Worm (Caenorhabditis elegans): ENCODE data around the gene knl-1.
A peak's percentile ranks its signal among the peaks of the same experiment; 100 is the strongest.

knl-1 gene

ce11 chrIII:8250007-8250683 lies at the start of gene knl-1:
knl-1 (plus strand) TSS chrIII:8250632.
- no peak for TF ChIP-seq C06A6.2 (GFP tag; conservative IDR thresholded peaks at IDR 0.05)
- peak; percentile 46; the same call in 1 of the 2 replicates for TF ChIP-seq hmg-1.2 (GFP tag; IDR thresholded peaks at IDR 0.05)
- TF ChIP-seq B0261.1 (tag; optimal IDR thresholded peaks at IDR 0.05) = no peak
- no peak for TF ChIP-seq T07F8.4 (tag; optimal IDR thresholded peaks at IDR 0.05)
- 0 out of 2 replicates have a peak, but pooled peaks have one; percentile 49 for TF ChIP-seq egrh-3 (GFP tag; IDR thresholded peaks at IDR 0.05)
- no peak for TF ChIP-seq ccch-3 (GFP tag; optimal IDR thresholded peaks at IDR 0.05)
- peak; percentile 79 for TF ChIP-seq dpl-1 (GFP tag; optimal IDR thresholded peaks at IDR 0.05)
- no peak for TF ChIP-seq nhr-179 (tag; optimal IDR thresholded peaks at IDR 0.05)
- no peak for TF ChIP-seq lin-26 (GFP tag; IDR thresholded peaks at IDR 0.05)
- no peak for TF ChIP-seq snpc-1.1 (tag; optimal IDR thresholded peaks at IDR 0.05; ENCODE audit: insufficient read depth)
- TF ChIP-seq rec-8 (tag; optimal IDR thresholded peaks at IDR 0.05) = no peak
- TF ChIP-seq Y79H2A.3 (GFP tag; conservative IDR thresholded peaks at IDR 0.05) = peak; percentile 31; the same call in 1 of the 2 replicates
- peak; percentile 51; the same call in 1 of the 2 replicates for TF ChIP-seq madf-8 (GFP tag; conservative IDR thresholded peaks at IDR 0.05)
- peak; percentile 75 for TF ChIP-seq lsl-1 (GFP tag; optimal IDR thresholded peaks at IDR 0.05)
- no peak for TF ChIP-seq unc-62 (GFP tag; optimal IDR thresholded peaks at IDR 0.05)
- TF ChIP-seq F55B11.4 (tag; optimal IDR thresholded peaks at IDR 0.05; ENCODE audit: borderline replicate concordance, insufficient read depth) = no peak
- peak; percentile 59 for TF ChIP-seq attf-5 (GFP tag; optimal IDR thresholded peaks at IDR 0.05)
- TF ChIP-seq nfyb-1 (GFP tag; IDR thresholded peaks at IDR 0.05) = no peak
- no peak for TF ChIP-seq tlf-1 (GFP tag; optimal IDR thresholded peaks at IDR 0.05)
- TF ChIP-seq ztf-3 (GFP tag; optimal IDR thresholded peaks at IDR 0.05) = no peak
- no peak for TF ChIP-seq lin-40 (tag; optimal IDR thresholded peaks at IDR 0.05)
- TF ChIP-seq dpff-1 (tag; optimal IDR thresholded peaks at IDR 0.05) = no peak
- no peak for TF ChIP-seq mel-28 (tag; optimal IDR thresholded peaks at IDR 0.05; ENCODE audit: borderline replicate concordance)
- TF ChIP-seq lin-54 (GFP tag; optimal IDR thresholded peaks at IDR 0.05) = peak; percentile 68
- no peak for TF ChIP-seq atf-7 (tag; optimal IDR thresholded peaks at IDR 0.05)
- TF ChIP-seq Y95B8A.8 (GFP tag; IDR thresholded peaks at IDR 0.05) = no peak
- no peak for TF ChIP-seq bed-2 (GFP tag; IDR thresholded peaks at IDR 0.05)
- TF ChIP-seq Y67H2A.10 (GFP tag; conservative IDR thresholded peaks at IDR 0.05) = no peak
- no peak for TF ChIP-seq zim-3 (tag; optimal IDR thresholded peaks at IDR 0.05)
- no peak for TF ChIP-seq let-607 (tag; optimal IDR thresholded peaks at IDR 0.05)
- TF ChIP-seq T26A5.8 (tag; optimal IDR thresholded peaks at IDR 0.05) = no peak
- no peak for TF ChIP-seq mxl-1 (tag; optimal IDR thresholded peaks at IDR 0.05)
- TF ChIP-seq ztf-6 (GFP tag; IDR thresholded peaks at IDR 0.05) = no peak
- 0 out of 2 replicates have a peak, but pooled peaks have one; percentile 59 for TF ChIP-seq ztf-25 (GFP tag; IDR thresholded peaks at IDR 0.05)
- TF ChIP-seq attf-6 (GFP tag; IDR thresholded peaks at IDR 0.05) = no peak
- no peak for TF ChIP-seq lag-1 (GFP tag; IDR thresholded peaks at IDR 0.05)
- no peak for TF ChIP-seq ztf-26 (tag; optimal IDR thresholded peaks at IDR 0.05)
- no peak for TF ChIP-seq hsf-1 (GFP tag; IDR thresholded peaks at IDR 0.05)
- peak; percentile 80 for TF ChIP-seq F23B12.7 (tag; optimal IDR thresholded peaks at IDR 0.05; ENCODE audit: insufficient read depth)
- no peak for TF ChIP-seq B0336.3 (GFP tag; IDR thresholded peaks at IDR 0.05)
- TF ChIP-seq repo-1 (tag; optimal IDR thresholded peaks at IDR 0.05) = no peak
- no peak for TF ChIP-seq K12H6.12 (tag; optimal IDR thresholded peaks at IDR 0.05)
- 0 out of 2 replicates have a peak, but pooled peaks have one; percentile 51 for TF ChIP-seq aptf-2 (GFP tag; conservative IDR thresholded peaks at IDR 0.05)
- no peak for TF ChIP-seq F22D6.2 (tag; optimal IDR thresholded peaks at IDR 0.05)
- no peak for TF ChIP-seq nfya-2 (GFP tag; IDR thresholded peaks at IDR 0.05)
- no peak for TF ChIP-seq sea-2 (GFP tag; IDR thresholded peaks at IDR 0.05)
- peak; percentile 74 for TF ChIP-seq D2030.7 (GFP tag; IDR thresholded peaks at IDR 0.05)
- TF ChIP-seq aptf-3 (GFP tag; IDR thresholded peaks at IDR 0.05) = no peak

All from whole organism, young adult.